Fruit fly (Drosophila melanogaster): Measurements from ENCODE around the gene Tet.

Gene Tet

dm6 chr3L:2834980-2835379 is 44.0 kb downstream of the Tet start (continued):
- TF ChIP-seq Mio (GFP tag; optimal IDR thresholded peaks at IDR 0.05) (no peak), lola (GFP tag; optimal IDR thresholded peaks at IDR 0.05) (no peak)

DNA sequence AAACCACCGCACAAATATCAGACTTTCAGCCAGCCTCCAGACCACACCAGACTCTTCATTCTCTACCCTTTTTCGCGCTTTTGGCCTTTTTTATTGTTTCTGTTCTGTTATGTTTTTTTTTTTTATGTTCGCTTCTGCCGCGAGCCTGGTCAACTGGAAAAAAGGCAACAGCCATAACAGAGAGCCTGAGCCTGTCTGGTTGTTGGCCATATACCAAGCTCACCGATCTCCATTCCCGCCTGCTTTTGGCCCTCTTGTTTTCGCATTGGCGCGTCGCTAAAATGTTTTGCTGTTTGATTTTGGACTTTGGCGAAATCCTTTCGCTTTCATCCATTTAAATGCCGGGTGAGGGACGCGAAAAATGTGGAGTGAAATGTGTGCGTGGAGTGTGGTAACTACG is 45.3 kb downstream of the Tet start:
- peak; percentile 56 for TF ChIP-seq sage (GFP tag; optimal IDR thresholded peaks at IDR 0.05)
- TF ChIP-seq Hnf4 (GFP tag; optimal IDR thresholded peaks at IDR 0.05) = peak; percentile 51
- TF ChIP-seq fru (GFP tag; optimal IDR thresholded peaks at IDR 0.05) = peak; percentile 5
- peak; percentile 28 for TF ChIP-seq Dif (GFP tag; optimal IDR thresholded peaks at IDR 0.05; ENCODE audit: partially characterized antibody)
- TF ChIP-seq brk (GFP tag; optimal IDR thresholded peaks at IDR 0.05) = peak; percentile 33
- TF ChIP-seq ey (GFP tag; optimal IDR thresholded peaks at IDR 0.05) = no peak
- peak; percentile 79 for TF ChIP-seq CrebA (GFP tag; optimal IDR thresholded peaks at IDR 0.05; ENCODE audit: borderline replicate concordance)
- peak; percentile 15 for TF ChIP-seq woc (GFP tag; optimal IDR thresholded peaks at IDR 0.05)
- peak; percentile 31 for TF ChIP-seq Sp1 (GFP tag; optimal IDR thresholded peaks at IDR 0.05)
- TF ChIP-seq Rel (GFP tag; optimal IDR thresholded peaks at IDR 0.05) = peak; percentile 37
- peak; percentile 17 for TF ChIP-seq Rel (tag; optimal IDR thresholded peaks at IDR 0.05)
- TF ChIP-seq Hr78 (GFP tag; optimal IDR thresholded peaks at IDR 0.05) = no peak
- peak; percentile 92 for TF ChIP-seq psq (GFP tag; optimal IDR thresholded peaks at IDR 0.05)
- no peak for TF ChIP-seq CG32264 (GFP tag; optimal IDR thresholded peaks at IDR 0.05)
- TF ChIP-seq Hr83 (GFP tag; optimal IDR thresholded peaks at IDR 0.05; ENCODE audit: poor library complexity, severe bottlenecking) = peak; percentile 33
- no peak for TF ChIP-seq Dfd (GFP tag; optimal IDR thresholded peaks at IDR 0.05)

- TF ChIP-seq Dfd (GFP tag; optimal IDR thresholded peaks at IDR 0.05) (no peak), Dif (GFP tag; optimal IDR thresholded peaks at IDR 0.05; ENCODE audit: partially characterized antibody) (no peak), pan (optimal IDR thresholded peaks at IDR 0.05) (no peak), Myc (optimal IDR thresholded peaks at IDR 0.05) (no peak), brk (GFP tag; optimal IDR thresholded peaks at IDR 0.05) (no peak), sage (GFP tag; optimal IDR thresholded peaks at IDR 0.05) (no peak), br (GFP tag; optimal IDR thresholded peaks at IDR 0.05) (no peak), Rel (GFP tag; optimal IDR thresholded peaks at IDR 0.05) (no peak), Rel (tag; optimal IDR thresholded peaks at IDR 0.05) (no peak)
Measured at dm6 chr3L:2832268-2832667, 46.7 kb downstream of the Tet start.

DNA sequence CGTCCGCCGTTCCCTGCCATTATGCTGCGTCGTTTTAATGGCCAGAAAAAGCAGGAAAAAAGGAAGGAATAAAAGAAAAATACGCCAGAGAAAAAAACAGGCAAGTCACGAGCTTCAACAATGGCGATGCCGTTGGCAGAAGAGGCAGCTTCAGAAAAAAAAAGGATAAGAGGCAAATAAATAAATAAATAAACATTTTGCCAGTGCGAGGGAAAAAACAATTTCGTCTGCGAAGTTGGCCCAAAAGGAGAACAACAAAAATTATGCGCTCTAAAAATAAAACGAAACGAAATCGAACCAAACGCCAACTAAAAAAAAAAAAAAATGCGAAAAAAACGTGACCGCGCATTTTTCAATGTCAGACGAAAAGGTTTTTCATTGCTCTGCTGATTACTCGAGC is 47.2 kb downstream of the Tet start:
- no peak for TF ChIP-seq rgr (GFP tag; optimal IDR thresholded peaks at IDR 0.05)
- TF ChIP-seq br (GFP tag; optimal IDR thresholded peaks at IDR 0.05) = no peak
- TF ChIP-seq GATAd (GFP tag; optimal IDR thresholded peaks at IDR 0.05) = no peak
- no peak for TF ChIP-seq sage (GFP tag; optimal IDR thresholded peaks at IDR 0.05)
- no peak for TF ChIP-seq dl (GFP tag; optimal IDR thresholded peaks at IDR 0.05; ENCODE audit: insufficient read depth in 1 of 2, partially characterized antibody in 2 of 2)
- TF ChIP-seq Mio (GFP tag; optimal IDR thresholded peaks at IDR 0.05) = no peak
- no peak for TF ChIP-seq dsf (GFP tag; optimal IDR thresholded peaks at IDR 0.05; ENCODE audit: borderline replicate concordance)
- TF ChIP-seq CG9705 (GFP tag; optimal IDR thresholded peaks at IDR 0.05) = no peak
- TF ChIP-seq Jra (GFP tag; optimal IDR thresholded peaks at IDR 0.05) = no peak
- TF ChIP-seq HLH106 (tag; optimal IDR thresholded peaks at IDR 0.05) = no peak
- no peak for TF ChIP-seq Vsx2 (GFP tag; optimal IDR thresholded peaks at IDR 0.05; ENCODE audit: partially characterized antibody)
- no peak for TF ChIP-seq Hnf4 (GFP tag; optimal IDR thresholded peaks at IDR 0.05)
- TF ChIP-seq CG32264 (GFP tag; optimal IDR thresholded peaks at IDR 0.05) = no peak
- TF ChIP-seq sv (GFP tag; optimal IDR thresholded peaks at IDR 0.05) = no peak
- no peak for TF ChIP-seq dmrt93B (GFP tag; optimal IDR thresholded peaks at IDR 0.05)
- no peak for TF ChIP-seq brk (GFP tag; optimal IDR thresholded peaks at IDR 0.05)
- no peak for TF ChIP-seq tai (GFP tag; optimal IDR thresholded peaks at IDR 0.05)
- peak; percentile 83 for TF ChIP-seq CrebA (GFP tag; optimal IDR thresholded peaks at IDR 0.05; ENCODE audit: borderline replicate concordance)
- TF ChIP-seq Myc (optimal IDR thresholded peaks at IDR 0.05) = no peak
- no peak for TF ChIP-seq lola (GFP tag; optimal IDR thresholded peaks at IDR 0.05)
- no peak for TF ChIP-seq h (GFP tag; optimal IDR thresholded peaks at IDR 0.05)
- peak; percentile 91 for TF ChIP-seq psq (GFP tag; optimal IDR thresholded peaks at IDR 0.05)
- TF ChIP-seq Sp1 (GFP tag; optimal IDR thresholded peaks at IDR 0.05) = peak; percentile 75
- TF ChIP-seq Dif (GFP tag; optimal IDR thresholded peaks at IDR 0.05; ENCODE audit: partially characterized antibody) = no peak
- TF ChIP-seq fru (GFP tag; optimal IDR thresholded peaks at IDR 0.05) = peak; percentile 11
- TF ChIP-seq Hr83 (GFP tag; optimal IDR thresholded peaks at IDR 0.05; ENCODE audit: poor library complexity, severe bottlenecking) = no peak
- TF ChIP-seq Abd-B (GFP tag; optimal IDR thresholded peaks at IDR 0.05) = no peak
- peak; percentile 24 for TF ChIP-seq jim (GFP tag; optimal IDR thresholded peaks at IDR 0.05)
- TF ChIP-seq ey (GFP tag; optimal IDR thresholded peaks at IDR 0.05) = no peak
- no peak for TF ChIP-seq usp (GFP tag; optimal IDR thresholded peaks at IDR 0.05)
- no peak for TF ChIP-seq Hr78 (GFP tag; optimal IDR thresholded peaks at IDR 0.05)
- TF ChIP-seq Rel (GFP tag; optimal IDR thresholded peaks at IDR 0.05) = peak; percentile 63
- TF ChIP-seq Rel (tag; optimal IDR thresholded peaks at IDR 0.05) = peak; percentile 38
- no peak for TF ChIP-seq pan (optimal IDR thresholded peaks at IDR 0.05)
- no peak for TF ChIP-seq Dfd (GFP tag; optimal IDR thresholded peaks at IDR 0.05)
- TF ChIP-seq N (GFP tag; optimal IDR thresholded peaks at IDR 0.05) = no peak
- TF ChIP-seq woc (GFP tag; optimal IDR thresholded peaks at IDR 0.05) = peak; percentile 10
- no peak for TF ChIP-seq OdsH (GFP tag; optimal IDR thresholded peaks at IDR 0.05)
- TF ChIP-seq foxo (GFP tag; optimal IDR thresholded peaks at IDR 0.05) = no peak

Measured in whole organism, wandering third instar larva.